Worm (Caenorhabditis elegans) whole organism, midembryonic: ENCODE results near the gene F31A3.3.

ENCODE experiments used
- T22C8.4 ChIP-seq: fragments of 200-800 bp; sonication (Bioruptor generic); IDR thresholded peaks from 2 replicates; pipeline ENCODE4 v1.3.6; 2022; ENCODE audit warnings: missing genetic modification characterization, missing compliant biosample characterization
- flt-1 ChIP-seq: fragments of 200-800 bp; sonication (Bioruptor generic); IDR thresholded peaks from 2 replicates; pipeline ENCODE4 v1.3.6; 2022; ENCODE audit warnings: missing genetic modification characterization, missing compliant biosample characterization
- klf-2 ChIP-seq: fragments of 200-800 bp; sonication (Bioruptor generic); conservative IDR thresholded peaks from 2 replicates; pipeline ENCODE4 v1.3.6; 2022; ENCODE audit warnings: missing genetic modification reagents, missing genetic modification characterization, missing compliant biosample characterization
- ref-1 ChIP-seq: fragments of 200-800 bp; sonication (Bioruptor generic); conservative IDR thresholded peaks from 2 replicates; pipeline ENCODE4 v1.3.6; 2022; ENCODE audit warnings: missing genetic modification reagents, missing genetic modification characterization, missing compliant biosample characterization
- tab-1 ChIP-seq: fragments of 200-800 bp; sonication (Bioruptor generic); IDR thresholded peaks from 2 replicates; pipeline ENCODE4 v1.3.6; 2022; ENCODE audit warnings: missing genetic modification characterization, missing compliant biosample characterization
- ztf-23 ChIP-seq: fragments of 200-800 bp; sonication (Bioruptor generic); IDR thresholded peaks from 2 replicates; pipeline ENCODE4 v1.3.6; 2022; ENCODE audit warnings: missing genetic modification reagents, missing genetic modification characterization, missing compliant biosample characterization
- ztf-29 ChIP-seq: fragments of 200-800 bp; sonication (Bioruptor generic); IDR thresholded peaks from 2 replicates; pipeline ENCODE4 v1.3.6; 2022; ENCODE audit warnings: missing genetic modification reagents, missing genetic modification characterization, missing compliant biosample characterization

ce11 chrX:17504447-17504846, 29.4 kb downstream of the F31A3.3 start:
- TF ChIP-seq tab-1 (GFP tag; lab: Robert Waterston, UW) (no peak), ztf-23 (GFP tag; lab: Robert Waterston, UW) (no peak), ztf-29 (GFP tag; lab: Robert Waterston, UW) (no peak), flt-1 (GFP tag; lab: Robert Waterston, UW) (no peak), klf-2 (GFP tag; lab: Robert Waterston, UW) (no peak), T22C8.4 (GFP tag; lab: Robert Waterston, UW) (no peak), ref-1 (GFP tag; lab: Robert Waterston, UW) (no peak)
